Worm (Caenorhabditis elegans): ENCODE measurements around the gene W06H8.2.

Gene W06H8.2

ce11 chrV:6246454-6246981, 40.0 kb downstream of the W06H8.2 start, which contains the start of gene dmd-7 (continued):
- peak; percentile 99 for TF ChIP-seq nhr-20 (tag; optimal IDR thresholded peaks at IDR 0.05)
- TF ChIP-seq hpl-2 (GFP tag; optimal IDR thresholded peaks at IDR 0.05) = peak; percentile 18
- no peak for TF ChIP-seq unc-62 (GFP tag; optimal IDR thresholded peaks at IDR 0.05)
- peak; percentile 86 for TF ChIP-seq ztf-4 (tag; optimal IDR thresholded peaks at IDR 0.05)
- peak; percentile 86 for TF ChIP-seq swsn-7 (tag; optimal IDR thresholded peaks at IDR 0.05)
- peak; percentile 93 for TF ChIP-seq tbx-2 (tag; optimal IDR thresholded peaks at IDR 0.05)
- no peak for TF ChIP-seq pax-3 (tag; optimal IDR thresholded peaks at IDR 0.05)
- TF ChIP-seq lin-13 (GFP tag; optimal IDR thresholded peaks at IDR 0.05) = peak; percentile 54
- TF ChIP-seq zip-4 (GFP tag; optimal IDR thresholded peaks at IDR 0.05) = peak; percentile 4
- TF ChIP-seq grh-1 (GFP tag; IDR thresholded peaks at IDR 0.05) = peak; percentile 91
- TF ChIP-seq sox-4 (tag; optimal IDR thresholded peaks at IDR 0.05) = peak; percentile 90
- peak; percentile 91 for TF ChIP-seq nhr-47 (tag; optimal IDR thresholded peaks at IDR 0.05)
- TF ChIP-seq nhr-19 (GFP tag; conservative IDR thresholded peaks at IDR 0.05) = peak; percentile 91
- TF ChIP-seq pag-3 (tag; optimal IDR thresholded peaks at IDR 0.05; ENCODE audit: borderline replicate concordance, insufficient read depth) = no peak
- peak; percentile 61 for TF ChIP-seq isw-1 (GFP tag; IDR thresholded peaks at IDR 0.05)
- no peak for TF ChIP-seq F16B12.6 (tag; optimal IDR thresholded peaks at IDR 0.05)
- TF ChIP-seq mep-1 (tag; optimal IDR thresholded peaks at IDR 0.05) = peak; percentile 86
- peak; percentile 31 for TF ChIP-seq ceh-8 (GFP tag; optimal IDR thresholded peaks at IDR 0.05)
- TF ChIP-seq ztf-11 (tag; optimal IDR thresholded peaks at IDR 0.05) = peak in 1 of 2 experiments; percentile 48
- TF ChIP-seq pqm-1 (tag; optimal IDR thresholded peaks at IDR 0.05) = no peak
- TF ChIP-seq mdl-1 (tag; optimal IDR thresholded peaks at IDR 0.05) = peak in 1 of 2 experiments; percentile 90
- peak; percentile 86 for TF ChIP-seq skn-1 (tag; optimal IDR thresholded peaks at IDR 0.05)
- peak; percentile 71 to 90 for TF ChIP-seq egl-27 (tag; optimal IDR thresholded peaks at IDR 0.05)
- TF ChIP-seq nhr-12 (tag; optimal IDR thresholded peaks at IDR 0.05) = no peak
- TF ChIP-seq tlp-1 (tag; optimal IDR thresholded peaks at IDR 0.05) = no peak
- peak; percentile 84 for TF ChIP-seq rnt-1 (tag; optimal IDR thresholded peaks at IDR 0.05)
- no peak for TF ChIP-seq hlh-17 (GFP tag; optimal IDR thresholded peaks at IDR 0.05; ENCODE audit: borderline replicate concordance)
- TF ChIP-seq lin-15B (tag; optimal IDR thresholded peaks at IDR 0.05) = no peak
- no peak for TF ChIP-seq vab-15 (tag; optimal IDR thresholded peaks at IDR 0.05)
- TF ChIP-seq C16A3.4 (tag; optimal IDR thresholded peaks at IDR 0.05) = peak; percentile 66
- TF ChIP-seq irx-1 (tag; optimal IDR thresholded peaks at IDR 0.05) = peak; percentile 77
- no peak for TF ChIP-seq sptf-1 (tag; optimal IDR thresholded peaks at IDR 0.05)

ce11 chrV:6247397-6247796, 40.8 kb downstream of the W06H8.2 start:
- peak; percentile 2 for TF ChIP-seq lin-13 (GFP tag; optimal IDR thresholded peaks at IDR 0.05)
- peak; percentile 59 for TF ChIP-seq snu-23 (GFP tag; optimal IDR thresholded peaks at IDR 0.05)
- no peak for TF ChIP-seq pax-3 (tag; optimal IDR thresholded peaks at IDR 0.05)
- no peak for TF ChIP-seq zag-1 (tag; optimal IDR thresholded peaks at IDR 0.05)
- no peak for TF ChIP-seq mef-2 (tag; optimal IDR thresholded peaks at IDR 0.05)
- TF ChIP-seq lir-3 (tag; optimal IDR thresholded peaks at IDR 0.05; ENCODE audit: poor library complexity) = peak; percentile 21
- TF ChIP-seq ztf-4 (tag; optimal IDR thresholded peaks at IDR 0.05) = no peak
- peak; percentile 34 for TF ChIP-seq C16A3.4 (tag; optimal IDR thresholded peaks at IDR 0.05)
- TF ChIP-seq lsy-2 (tag; optimal IDR thresholded peaks at IDR 0.05) = peak; percentile 65 to 81
- peak in 1 of 2 experiments; percentile 7 for TF ChIP-seq efl-1 (optimal IDR thresholded peaks at IDR 0.05)
- no peak for TF ChIP-seq efl-1 (GFP tag; optimal IDR thresholded peaks at IDR 0.05 in 1 of 2)
- no peak for TF ChIP-seq sptf-1 (tag; optimal IDR thresholded peaks at IDR 0.05)
- TF ChIP-seq hlh-17 (GFP tag; optimal IDR thresholded peaks at IDR 0.05; ENCODE audit: borderline replicate concordance) = no peak
- no peak for TF ChIP-seq dsc-1 (tag; optimal IDR thresholded peaks at IDR 0.05)
- TF ChIP-seq ceh-90 (tag; optimal IDR thresholded peaks at IDR 0.05) = no peak
- no peak for TF ChIP-seq alr-1 (tag; optimal IDR thresholded peaks at IDR 0.05; ENCODE audit: borderline replicate concordance)
- peak; percentile 98 for TF ChIP-seq nhr-85 (tag)
- TF ChIP-seq zip-4 (GFP tag; optimal IDR thresholded peaks at IDR 0.05) = no peak
- TF ChIP-seq ceh-88 (GFP tag; IDR thresholded peaks at IDR 0.05) = no peak
- no peak for TF ChIP-seq ceh-8 (GFP tag; optimal IDR thresholded peaks at IDR 0.05)
- TF ChIP-seq lin-14 (GFP tag; optimal IDR thresholded peaks at IDR 0.05) = peak; percentile 78
- peak; percentile 73 for TF ChIP-seq nhr-19 (GFP tag; conservative IDR thresholded peaks at IDR 0.05)
- TF ChIP-seq fkh-4 (tag; optimal IDR thresholded peaks at IDR 0.05; ENCODE audit: borderline replicate concordance) = no peak
- no peak for TF ChIP-seq sup-37 (GFP tag; optimal IDR thresholded peaks at IDR 0.05)
- TF ChIP-seq unc-62 (GFP tag; optimal IDR thresholded peaks at IDR 0.05) = no peak
- no peak for TF ChIP-seq isw-1 (GFP tag; IDR thresholded peaks at IDR 0.05)
- TF ChIP-seq tlp-1 (tag; optimal IDR thresholded peaks at IDR 0.05) = no peak
- no peak for TF ChIP-seq swsn-7 (tag; optimal IDR thresholded peaks at IDR 0.05)
- TF ChIP-seq sox-4 (tag; optimal IDR thresholded peaks at IDR 0.05) = peak; percentile 40
- TF ChIP-seq nhr-84 (tag; optimal IDR thresholded peaks at IDR 0.05) = no peak
- TF ChIP-seq grh-1 (GFP tag; IDR thresholded peaks at IDR 0.05) = peak; percentile 47; the same call in 1 of the 2 replicates
- TF ChIP-seq blmp-1 (tag; optimal IDR thresholded peaks at IDR 0.05) = peak; percentile 65
- peak in 1 of 2 experiments; percentile 44 for TF ChIP-seq mdl-1 (tag; optimal IDR thresholded peaks at IDR 0.05)
- TF ChIP-seq pqm-1 (tag; optimal IDR thresholded peaks at IDR 0.05) = no peak
